Fruit fly (Drosophila melanogaster): ENCODE measurements around the gene stops.

Gene stops

DNA sequence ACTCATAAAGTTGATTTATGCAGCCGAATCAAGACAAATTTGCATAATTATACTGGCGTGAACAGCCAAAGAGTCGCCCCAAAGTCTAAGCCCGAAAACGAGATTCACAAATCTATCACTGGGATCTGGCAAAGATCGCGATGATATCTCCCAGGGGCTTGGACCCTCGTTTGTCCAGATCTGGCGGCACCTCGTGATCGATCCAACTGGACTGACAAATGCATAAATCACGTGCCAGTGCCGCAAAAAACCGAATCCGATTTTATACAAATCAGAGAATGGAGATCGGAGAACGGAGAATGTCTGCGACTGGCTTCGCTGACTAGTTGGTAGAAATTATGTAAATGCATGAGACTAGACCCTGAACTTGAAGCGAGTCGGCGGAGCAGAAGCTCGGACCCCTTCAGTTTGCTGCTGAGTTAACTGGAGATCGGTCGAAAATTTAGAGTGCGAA lies 43.1 kb downstream of the stops start, which contains the start of gene CG15554:
Gene CG15554, plus strand, starts transcription at position 404 of the 454 bp plus-strand sequence.
- TF ChIP-seq CG7368 (GFP tag; optimal IDR thresholded peaks at IDR 0.05) (no peak), CG3919 (GFP tag; optimal IDR thresholded peaks at IDR 0.05) (no peak), CG8319 (GFP tag; optimal IDR thresholded peaks at IDR 0.05) (no peak), Sox15 (GFP tag; optimal IDR thresholded peaks at IDR 0.05) (no peak), spab (GFP tag; optimal IDR thresholded peaks at IDR 0.05) (no peak), svp (GFP tag) (no peak), pdm3 (GFP tag; optimal IDR thresholded peaks at IDR 0.05) (no peak), CG16779 (tag; optimal IDR thresholded peaks at IDR 0.05) (no peak)

DNA sequence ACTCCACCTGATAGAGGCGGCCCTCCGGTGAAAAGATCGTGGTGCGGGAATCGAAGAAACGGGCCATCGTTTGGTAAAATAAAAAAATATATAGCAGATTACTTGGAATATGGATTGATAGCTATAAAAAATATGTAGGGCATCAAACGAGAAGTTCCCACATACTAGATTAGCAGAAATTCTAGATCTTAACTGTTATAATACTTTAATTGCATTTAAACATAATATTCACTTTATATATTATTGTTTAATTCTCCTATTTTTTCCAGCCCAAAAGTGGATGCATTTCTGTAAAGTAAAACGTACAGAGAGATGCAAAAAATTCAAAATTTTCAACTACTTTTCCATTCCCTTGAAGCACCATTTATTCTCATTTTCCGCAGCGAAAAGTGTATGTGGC lies 45.6 kb downstream of the stops start, which contains the start of gene Prosalpha3T:
Gene Prosalpha3T, minus strand, starts transcription at position 101 of the 400 bp plus-strand sequence.
- TF ChIP-seq CG10669 (GFP tag; optimal IDR thresholded peaks at IDR 0.05) = no peak
- TF ChIP-seq Hr38 (GFP tag; optimal IDR thresholded peaks at IDR 0.05) = no peak
- TF ChIP-seq vri (GFP tag; optimal IDR thresholded peaks at IDR 0.05) = no peak
- TF ChIP-seq esn (GFP tag; optimal IDR thresholded peaks at IDR 0.05) = no peak
- TF ChIP-seq CG6808 (GFP tag; optimal IDR thresholded peaks at IDR 0.05) = no peak
- TF ChIP-seq CG31627 (GFP tag; optimal IDR thresholded peaks at IDR 0.05) = no peak
- no peak for TF ChIP-seq fd85E (GFP tag; optimal IDR thresholded peaks at IDR 0.05)
- no peak for TF ChIP-seq CG34406 (GFP tag; optimal IDR thresholded peaks at IDR 0.05)
- TF ChIP-seq Blimp-1 (GFP tag; optimal IDR thresholded peaks at IDR 0.05) = no peak
- no peak for TF ChIP-seq CG3032 (tag; optimal IDR thresholded peaks at IDR 0.05)
- no peak for TF ChIP-seq lz (GFP tag; optimal IDR thresholded peaks at IDR 0.05)
- TF ChIP-seq CG6854 (GFP tag; optimal IDR thresholded peaks at IDR 0.05) = no peak
- TF ChIP-seq CG6276 (GFP tag; optimal IDR thresholded peaks at IDR 0.05) = no peak

DNA sequence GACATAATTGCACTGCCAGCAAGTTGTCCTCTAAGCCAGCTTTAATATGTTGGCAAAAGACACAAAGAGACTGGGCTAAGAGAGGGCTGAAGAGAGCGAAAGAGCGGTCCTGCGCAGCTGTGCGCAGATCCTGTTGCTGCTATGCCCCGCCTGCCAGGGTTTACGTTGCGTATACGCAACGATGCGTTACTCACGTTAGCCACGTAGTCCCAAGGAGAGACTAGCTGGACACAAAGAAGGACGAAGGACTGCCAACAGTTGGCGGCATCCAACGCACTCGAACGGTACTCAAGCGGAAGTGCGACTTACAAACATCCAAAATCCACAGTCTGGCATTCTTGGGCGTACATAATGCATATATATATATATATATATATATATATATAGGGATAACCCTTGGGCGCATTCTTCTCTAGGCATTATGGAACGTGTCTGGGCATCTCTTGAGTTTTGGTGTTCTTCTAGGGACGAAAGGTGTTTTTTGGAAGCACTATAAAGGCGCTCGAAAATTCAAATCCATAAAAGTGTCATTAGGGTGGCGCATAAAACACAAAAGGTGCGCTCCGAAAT lies 49.0 kb downstream of the stops start:
- TF ChIP-seq CG8119 (GFP tag; IDR thresholded peaks at IDR 0.05) (no peak), CG11762 (GFP tag; optimal IDR thresholded peaks at IDR 0.05; ENCODE audit: insufficient read depth) (no peak), Sox15 (GFP tag; optimal IDR thresholded peaks at IDR 0.05) (no peak), Smox (GFP tag; optimal IDR thresholded peaks at IDR 0.05) (no peak), CG4318 (GFP tag; optimal IDR thresholded peaks at IDR 0.05) (no peak), salr (GFP tag; optimal IDR thresholded peaks at IDR 0.05) (no peak), svp (GFP tag) (no peak), CG6792 (GFP tag; optimal IDR thresholded peaks at IDR 0.05) (no peak), CG11294 (GFP tag; IDR thresholded peaks at IDR 0.05) (no peak), CG6163 (GFP tag; IDR thresholded peaks at IDR 0.05) (no peak), CG6854 (GFP tag; optimal IDR thresholded peaks at IDR 0.05) (no peak), ss (GFP tag; optimal IDR thresholded peaks at IDR 0.05) (no peak), spab (GFP tag; optimal IDR thresholded peaks at IDR 0.05) (no peak)

DNA sequence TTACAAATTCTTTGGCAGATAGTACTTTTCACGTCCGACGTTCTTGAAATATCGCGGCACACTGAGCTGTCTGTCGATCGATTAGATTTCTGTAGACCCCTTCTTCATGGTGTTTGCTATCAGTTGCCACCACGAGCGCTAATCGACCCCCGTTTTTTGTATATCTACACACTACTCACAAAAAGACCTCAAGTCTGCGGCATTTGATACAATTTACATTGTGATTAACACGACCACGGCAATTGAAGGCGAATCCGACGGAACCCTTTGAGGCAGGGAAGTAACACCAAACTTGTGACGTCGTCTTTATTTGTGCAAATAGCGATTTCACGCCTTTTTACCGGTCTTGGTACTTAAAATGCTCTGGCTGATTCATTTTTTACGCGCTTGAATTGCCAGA lies 59.8 kb downstream of the stops start, which contains the start of gene Mayo:
Gene Mayo, minus strand, starts transcription at position 66 of the 400 bp plus-strand sequence.
- TF ChIP-seq Hr38 (GFP tag; optimal IDR thresholded peaks at IDR 0.05) (no peak), fkh (GFP tag; optimal IDR thresholded peaks at IDR 0.05) (peak; percentile 66), CG11762 (GFP tag; optimal IDR thresholded peaks at IDR 0.05; ENCODE audit: insufficient read depth) (no peak), CG3919 (GFP tag; optimal IDR thresholded peaks at IDR 0.05) (no peak), esn (GFP tag; optimal IDR thresholded peaks at IDR 0.05) (no peak), eg (GFP tag; IDR thresholded peaks at IDR 0.05) (no peak)
